Worm (Caenorhabditis elegans) whole organism, L2 larva: ENCODE measurements around the gene clec-171.

Experiments used
- C34F6.9 ChIP-seq: fragments of 150-350 bp; optimal IDR thresholded peaks from 2 replicates; lab custom pipeline; 2014; ENCODE audit warnings: missing biosample characterization, missing genetic modification characterization
- F13H6.1 ChIP-seq: sonication (generic microtip); optimal IDR thresholded peaks from 2 replicates; lab custom pipeline; 2016; ENCODE audit warnings: missing genetic modification characterization, missing compliant biosample characterization
- R02D3.7 ChIP-seq: fragments of 150-350 bp; optimal IDR thresholded peaks from 2 replicates; lab custom pipeline; 2014; ENCODE audit warnings: missing biosample characterization, missing genetic modification characterization
- Y55F3AM.14 ChIP-seq: fragments of 200-800 bp; sonication (Bioruptor generic); optimal IDR thresholded peaks from 2 replicates; lab custom pipeline; 2018; ENCODE audit warnings: mild to moderate bottlenecking, missing genetic modification characterization, missing compliant biosample characterization
- ZK546.5 ChIP-seq: sonication (generic microtip); optimal IDR thresholded peaks from 2 replicates; lab custom pipeline; 2017; ENCODE audit warnings: missing biosample characterization, missing genetic modification characterization
- alr-1 ChIP-seq: fragments of 150-350 bp; optimal IDR thresholded peaks from 2 replicates; lab custom pipeline; 2014; ENCODE audit warnings: missing biosample characterization, missing genetic modification characterization
- aly-2 ChIP-seq: fragments of 150-350 bp; optimal IDR thresholded peaks from 2 replicates; lab custom pipeline; 2014; ENCODE audit warnings: missing biosample characterization, missing genetic modification characterization
- ama-1 ChIP-seq: fragments of 150-350 bp; optimal IDR thresholded peaks from 2 replicates; lab custom pipeline; 2018; ENCODE audit warnings: inconsistent platforms
- blmp-1 ChIP-seq: sonication (generic microtip); optimal IDR thresholded peaks from 2 replicates; lab custom pipeline; 2017; ENCODE audit warnings: missing genetic modification characterization, mild to moderate bottlenecking, missing compliant biosample characterization, antibody characterized with exemption, moderate library complexity; ENCODE audit not compliant: insufficient read depth
- ceh-16 ChIP-seq: fragments of 150-350 bp; optimal IDR thresholded peaks from 2 replicates; lab custom pipeline; 2014; ENCODE audit warnings: missing biosample characterization, missing genetic modification characterization
- ceh-82 ChIP-seq: fragments of 150-350 bp; optimal IDR thresholded peaks from 2 replicates; lab custom pipeline; 2014; ENCODE audit warnings: missing biosample characterization, missing genetic modification characterization
- crh-2 ChIP-seq: sonication (generic microtip); optimal IDR thresholded peaks from 2 replicates; lab custom pipeline; 2017; ENCODE audit warnings: missing biosample characterization, missing genetic modification characterization
- dmd-4 ChIP-seq: sonication (generic microtip); optimal IDR thresholded peaks from 2 replicates; lab custom pipeline; 2017; ENCODE audit warnings: missing biosample characterization, missing genetic modification characterization
- egl-27 ChIP-seq: sonication (generic microtip); optimal IDR thresholded peaks from 3 replicates; lab custom pipeline; 2017; ENCODE audit warnings: missing biosample characterization, missing genetic modification reagents, missing genetic modification characterization
- elt-1 ChIP-seq: fragments of 150-350 bp; optimal IDR thresholded peaks from 2 replicates; lab custom pipeline; 2014; ENCODE audit warnings: missing biosample characterization, missing genetic modification characterization
- elt-3 ChIP-seq: sonication (generic microtip); optimal IDR thresholded peaks from 2 replicates; lab custom pipeline; 2017; ENCODE audit warnings: missing biosample characterization, missing genetic modification characterization
- fos-1 ChIP-seq: fragments of 150-350 bp; optimal IDR thresholded peaks from 2 replicates; lab custom pipeline; 2014; ENCODE audit warnings: missing biosample characterization, missing genetic modification characterization
- gmeb-1 ChIP-seq: fragments of 150-350 bp; optimal IDR thresholded peaks from 2 replicates; lab custom pipeline; 2014; ENCODE audit warnings: missing biosample characterization, missing genetic modification characterization
- lin-11 ChIP-seq: fragments of 150-350 bp; sonication (generic microtip); optimal IDR thresholded peaks from 2 replicates; lab custom pipeline; 2014; ENCODE audit warnings: missing biosample characterization, missing genetic modification characterization, inconsistent platforms, mixed read lengths
- lin-13 ChIP-seq: fragments of 150-350 bp; optimal IDR thresholded peaks from 2 replicates; lab custom pipeline; 2014; ENCODE audit warnings: missing biosample characterization, missing genetic modification reagents, missing genetic modification characterization
- lin-39 ChIP-seq: fragments of 150-350 bp; optimal IDR thresholded peaks from 2 replicates; lab custom pipeline; 2014; ENCODE audit warnings: missing biosample characterization, missing genetic modification reagents, missing genetic modification characterization
- lsy-2 ChIP-seq, 2 experiments: fragments of 150-350 bp in 1 of 2; sonication (generic microtip) in 1 of 2; optimal IDR thresholded peaks; 2 replicates each; lab custom pipeline; 2014 to 2017; ENCODE audit warnings: missing biosample characterization in 2 of 2, missing genetic modification characterization in 2 of 2
- mab-5 ChIP-seq: fragments of 150-350 bp; optimal IDR thresholded peaks from 2 replicates; lab custom pipeline; 2014; ENCODE audit warnings: missing biosample characterization, missing genetic modification characterization
- mbf-1 ChIP-seq: sonication (generic microtip); optimal IDR thresholded peaks from 2 replicates; lab custom pipeline; 2017; ENCODE audit warnings: missing biosample characterization, missing genetic modification characterization
- mdl-1 ChIP-seq, 2 experiments: fragments of 150-350 bp in 1 of 2; sonication (generic microtip) in 1 of 2; optimal IDR thresholded peaks; 2 replicates each; lab custom pipeline; 2017; ENCODE audit warnings: missing biosample characterization in 2 of 2, missing genetic modification characterization in 2 of 2
- nhr-10 ChIP-seq: sonication (generic microtip); optimal IDR thresholded peaks from 2 replicates; lab custom pipeline; 2017; ENCODE audit warnings: missing biosample characterization, missing genetic modification characterization
- nhr-11 ChIP-seq: fragments of 150-350 bp; optimal IDR thresholded peaks from 2 replicates; lab custom pipeline; 2014; ENCODE audit warnings: missing biosample characterization, missing genetic modification characterization
- nhr-12 ChIP-seq: fragments of 150-350 bp; optimal IDR thresholded peaks from 2 replicates; lab custom pipeline; 2014; ENCODE audit warnings: missing biosample characterization, missing genetic modification characterization
- nhr-129 ChIP-seq: fragments of 150-350 bp; optimal IDR thresholded peaks from 2 replicates; lab custom pipeline; 2014; ENCODE audit warnings: missing biosample characterization, missing genetic modification characterization
- nhr-21 ChIP-seq: fragments of 150-350 bp; optimal IDR thresholded peaks from 2 replicates; lab custom pipeline; 2014; ENCODE audit warnings: missing biosample characterization, missing genetic modification characterization
- nhr-23 ChIP-seq: fragments of 150-350 bp; optimal IDR thresholded peaks from 2 replicates; lab custom pipeline; 2014; ENCODE audit warnings: missing biosample characterization, missing genetic modification reagents, missing genetic modification characterization
- nhr-237 ChIP-seq: fragments of 150-350 bp; optimal IDR thresholded peaks from 2 replicates; lab custom pipeline; 2014; ENCODE audit warnings: missing biosample characterization, missing genetic modification characterization
- nhr-25 ChIP-seq: fragments of 150-350 bp; sonication (generic microtip); optimal IDR thresholded peaks from 3 replicates; lab custom pipeline; 2014; ENCODE audit warnings: missing biosample characterization, missing genetic modification characterization
- nhr-6 ChIP-seq: fragments of 150-350 bp; optimal IDR thresholded peaks from 2 replicates; lab custom pipeline; 2014; ENCODE audit warnings: missing biosample characterization, missing genetic modification characterization
- nhr-77 ChIP-seq: fragments of 150-350 bp; optimal IDR thresholded peaks from 2 replicates; lab custom pipeline; 2014; ENCODE audit warnings: missing biosample characterization, missing genetic modification characterization
- peb-1 ChIP-seq: fragments of 150-350 bp; optimal IDR thresholded peaks from 2 replicates; lab custom pipeline; 2014; ENCODE audit warnings: missing biosample characterization, missing genetic modification characterization
- sem-4 ChIP-seq: fragments of 150-350 bp; optimal IDR thresholded peaks from 2 replicates; lab custom pipeline; 2014; ENCODE audit warnings: missing biosample characterization, missing genetic modification reagents, missing genetic modification characterization
- skn-1 ChIP-seq: sonication (generic microtip); optimal IDR thresholded peaks from 2 replicates; lab custom pipeline; 2017; ENCODE audit warnings: missing biosample characterization, missing genetic modification characterization
- sma-3 ChIP-seq: sonication (generic microtip); optimal IDR thresholded peaks from 2 replicates; lab custom pipeline; 2016; ENCODE audit warnings: missing genetic modification reagents, missing genetic modification characterization, missing compliant biosample characterization
- sma-9 ChIP-seq, 2 experiments: fragments of 150-350 bp in 1 of 2; sonication (generic microtip) in 1 of 2; optimal IDR thresholded peaks; 2 replicates each; lab custom pipeline; 2014 to 2016; ENCODE audit warnings: missing genetic modification characterization in 2 of 2, mild to moderate bottlenecking in 1 of 2, missing biosample characterization in 1 of 2, missing compliant biosample characterization in 1 of 2, missing genetic modification reagents in 1 of 2, moderate library complexity in 1 of 2
- snpc-4 ChIP-seq: fragments of 150-350 bp; optimal IDR thresholded peaks from 2 replicates; lab custom pipeline; 2014; ENCODE audit warnings: missing biosample characterization, missing genetic modification characterization
- unc-39 ChIP-seq: fragments of 150-350 bp; optimal IDR thresholded peaks from 2 replicates; lab custom pipeline; 2014; ENCODE audit warnings: missing biosample characterization, missing genetic modification characterization
- unc-55 ChIP-seq: fragments of 150-350 bp; sonication (generic microtip); optimal IDR thresholded peaks from 3 replicates; lab custom pipeline; 2014; ENCODE audit warnings: missing biosample characterization, missing genetic modification reagents, missing genetic modification characterization
- unc-62 ChIP-seq: fragments of 150-350 bp; optimal IDR thresholded peaks from 2 replicates; lab custom pipeline; 2014; ENCODE audit warnings: missing biosample characterization, missing genetic modification reagents, missing genetic modification characterization
- zag-1 ChIP-seq: fragments of 150-350 bp; optimal IDR thresholded peaks from 2 replicates; lab custom pipeline; 2014; ENCODE audit warnings: missing biosample characterization, missing genetic modification characterization
- ztf-1 ChIP-seq: fragments of 200-800 bp; sonication (Bioruptor generic); conservative IDR thresholded peaks from 2 replicates; pipeline ENCODE4 v1.3.6; 2022; ENCODE audit warnings: missing genetic modification characterization, missing compliant biosample characterization
- ztf-11 ChIP-seq: sonication (generic microtip); optimal IDR thresholded peaks from 2 replicates; lab custom pipeline; 2017; ENCODE audit warnings: missing biosample characterization, missing genetic modification characterization
- ztf-4 ChIP-seq: fragments of 150-350 bp; optimal IDR thresholded peaks from 2 replicates; lab custom pipeline; 2014; ENCODE audit warnings: missing biosample characterization, missing genetic modification characterization

clec-171 gene

DNA sequence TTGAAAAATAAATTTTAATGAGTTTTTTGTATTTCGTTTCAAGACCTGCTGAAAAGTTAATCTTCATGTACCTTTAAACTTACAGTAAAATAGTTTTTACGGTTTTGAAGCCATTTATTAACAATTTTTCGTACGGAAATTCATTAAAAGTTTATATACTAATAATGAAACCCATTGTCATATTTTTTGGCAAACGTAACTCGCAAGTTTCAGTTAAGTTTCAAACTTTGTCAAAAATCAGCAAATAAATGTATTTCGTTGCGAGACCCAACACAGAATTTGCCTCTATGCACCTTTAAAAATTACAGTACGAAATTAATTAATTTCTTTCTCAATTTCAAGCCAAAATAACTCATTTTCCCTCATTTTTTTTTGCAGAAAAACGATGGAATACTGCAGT lies 6.6 kb downstream of the clec-171 start, which contains the start of gene jtr-1:
Gene jtr-1, plus strand, starts transcription at position 327 of the 400 bp plus-strand sequence.
- TF ChIP-seq dmd-4 (tag; lab: Kevin White, UChicago) (no peak), nhr-129 (no peak), ceh-82 (tag; lab: Kevin White, UChicago) (no peak), nhr-12 (tag; lab: Kevin White, UChicago) (no peak), ztf-4 (tag; lab: Kevin White, UChicago) (no peak), elt-1 (tag; lab: Kevin White, UChicago) (no peak), C34F6.9 (tag; lab: Kevin White, UChicago) (no peak), nhr-6 (tag; lab: Kevin White, UChicago) (no peak), unc-55 (no peak), unc-39 (tag; lab: Kevin White, UChicago) (no peak), ama-1 (lab: Kevin White, UChicago) (no peak), alr-1 (tag; lab: Kevin White, UChicago) (no peak), peb-1 (tag; lab: Kevin White, UChicago) (no peak), lin-11 (tag; lab: Kevin White, UChicago) (no peak)

ce11 chrIV:1419795-1420509 lies 7.2 kb downstream of the clec-171 start, which contains the start of gene Y77E11A.7:
Gene Y77E11A.7, minus strand, starts transcription at chrIV:1419849.
- TF ChIP-seq ztf-1 (no peak), nhr-21 (tag; lab: Kevin White, UChicago) (peak; percentile 43), egl-27 (tag; lab: Kevin White, UChicago) (peak; percentile 17), nhr-237 (no peak), snpc-4 (tag; lab: Kevin White, UChicago) (peak; percentile 47), lsy-2 (tag; optimal IDR thresholded peaks at IDR 0.05; lab: Kevin White, UChicago) (peak; percentile 59 to 93), ama-1 (lab: Kevin White, UChicago) (peak; percentile 32), elt-1 (tag; lab: Kevin White, UChicago) (no peak), aly-2 (tag; lab: Kevin White, UChicago) (no peak), ceh-82 (tag; lab: Kevin White, UChicago) (peak; percentile 56), nhr-6 (tag; lab: Kevin White, UChicago) (peak; percentile 18), nhr-11 (no peak), nhr-25 (tag; lab: Kevin White, UChicago) (peak; percentile 81), nhr-77 (tag; lab: Kevin White, UChicago) (no peak), alr-1 (tag; lab: Kevin White, UChicago) (no peak), unc-62 (GFP tag; lab: Kevin White, UChicago) (no peak), crh-2 (tag; lab: Kevin White, UChicago) (peak; percentile 95), lin-11 (tag; lab: Kevin White, UChicago) (peak; percentile 90), mab-5 (tag; lab: Kevin White, UChicago) (peak; percentile 62), mbf-1 (tag; lab: Kevin White, UChicago) (no peak), lin-13 (GFP tag; lab: Kevin White, UChicago) (peak; percentile 97), dmd-4 (tag; lab: Kevin White, UChicago) (no peak), unc-55 (peak; percentile 99), ztf-4 (tag; lab: Kevin White, UChicago) (no peak), mdl-1 (tag; optimal IDR thresholded peaks at IDR 0.05; lab: Kevin White, UChicago) (peak; percentile 51 to 90), C34F6.9 (tag; lab: Kevin White, UChicago) (peak; percentile 92), fos-1 (peak; percentile 84), F13H6.1 (tag; lab: Kevin White, UChicago) (peak; percentile 83), nhr-10 (peak; percentile 24), elt-3 (no peak), nhr-23 (tag; lab: Kevin White, UChicago) (no peak), peb-1 (tag; lab: Kevin White, UChicago) (no peak), unc-39 (tag; lab: Kevin White, UChicago) (no peak), gmeb-1 (peak; percentile 80), ceh-16 (tag; lab: Kevin White, UChicago) (peak; percentile 91), nhr-129 (peak; percentile 94), sma-3 (GFP tag; lab: Kevin White, UChicago) (peak; percentile 83), ztf-11 (tag; lab: Kevin White, UChicago) (no peak), nhr-12 (tag; lab: Kevin White, UChicago) (no peak), Y55F3AM.14 (GFP tag; lab: Kevin White, UChicago) (peak; percentile 48), ZK546.5 (tag; lab: Kevin White, UChicago) (peak; percentile 40), zag-1 (tag; lab: Kevin White, UChicago) (peak; percentile 81), sem-4 (tag; lab: Kevin White, UChicago) (peak; percentile 33), skn-1 (tag; lab: Kevin White, UChicago) (peak; percentile 31), R02D3.7 (tag; lab: Kevin White, UChicago) (peak; percentile 74), lin-39 (tag; lab: Kevin White, UChicago) (no peak), blmp-1 (tag; lab: Kevin White, UChicago) (peak; percentile 53), sma-9 (GFP tag; optimal IDR thresholded peaks at IDR 0.05; lab: Kevin White, UChicago) (no peak), sma-9 (tag; optimal IDR thresholded peaks at IDR 0.05; lab: Kevin White, UChicago) (no peak)
